Worm (Caenorhabditis elegans) whole organism, L4/young adult: Measurements from ENCODE around the gene Y49A3A.3.
"Not testable (repeated sequence)": the region's sequence is repeated elsewhere in the genome, so short reads cannot be mapped to it uniquely, and the experiment has no call there.

Source experiments
- W03F9.2 ChIP-seq: fragments of 150-350 bp; optimal IDR thresholded peaks from 2 replicates; lab custom pipeline; 2014; ENCODE audit warnings: missing biosample characterization, missing genetic modification characterization
- him-1 ChIP-seq: sonication (generic microtip); optimal IDR thresholded peaks from 2 replicates; lab custom pipeline; 2016; ENCODE audit warnings: missing genotype, missing genetic modification reagents, missing genetic modification characterization, missing compliant biosample characterization

ce11 chrV:14309632-14310031 is 44.6 kb upstream of the Y49A3A.3 start, which contains the start of gene F14D7.14:
- TF ChIP-seq him-1, W03F9.2 (tag; lab: Kevin White, UChicago): not testable (repeated sequence)
